Worm (Caenorhabditis elegans) whole organism, midembryonic: ENCODE data around the gene C35B1.5.
A peak's percentile ranks its signal among the peaks of the same experiment; 100 is the strongest.

Source experiments
- T22C8.4 ChIP-seq: fragments of 200-800 bp; sonication (Bioruptor generic); IDR thresholded peaks from 2 replicates; pipeline ENCODE4 v1.3.6; 2022; ENCODE audit warnings: missing genetic modification characterization, missing compliant biosample characterization
- cog-1 ChIP-seq: sonication (generic microtip); optimal IDR thresholded peaks from 2 replicates; lab custom pipeline; 2016; ENCODE audit warnings: missing genetic modification characterization, missing compliant biosample characterization
- flt-1 ChIP-seq: fragments of 200-800 bp; sonication (Bioruptor generic); IDR thresholded peaks from 2 replicates; pipeline ENCODE4 v1.3.6; 2022; ENCODE audit warnings: missing genetic modification characterization, missing compliant biosample characterization
- klf-2 ChIP-seq: fragments of 200-800 bp; sonication (Bioruptor generic); conservative IDR thresholded peaks from 2 replicates; pipeline ENCODE4 v1.3.6; 2022; ENCODE audit warnings: missing genetic modification reagents, missing genetic modification characterization, missing compliant biosample characterization
- med-1 ChIP-seq: sonication (generic microtip); optimal IDR thresholded peaks from 2 replicates; lab custom pipeline; 2017; ENCODE audit warnings: missing genetic modification characterization, mild to moderate bottlenecking, missing compliant biosample characterization, antibody characterized with exemption, missing genetic modification reagents; ENCODE audit not compliant: insufficient read depth
- ref-1 ChIP-seq: fragments of 200-800 bp; sonication (Bioruptor generic); conservative IDR thresholded peaks from 2 replicates; pipeline ENCODE4 v1.3.6; 2022; ENCODE audit warnings: missing genetic modification reagents, missing genetic modification characterization, missing compliant biosample characterization
- tab-1 ChIP-seq: fragments of 200-800 bp; sonication (Bioruptor generic); IDR thresholded peaks from 2 replicates; pipeline ENCODE4 v1.3.6; 2022; ENCODE audit warnings: missing genetic modification characterization, missing compliant biosample characterization
- ztf-23 ChIP-seq: fragments of 200-800 bp; sonication (Bioruptor generic); IDR thresholded peaks from 2 replicates; pipeline ENCODE4 v1.3.6; 2022; ENCODE audit warnings: missing genetic modification reagents, missing genetic modification characterization, missing compliant biosample characterization
- ztf-29 ChIP-seq: fragments of 200-800 bp; sonication (Bioruptor generic); IDR thresholded peaks from 2 replicates; pipeline ENCODE4 v1.3.6; 2022; ENCODE audit warnings: missing genetic modification reagents, missing genetic modification characterization, missing compliant biosample characterization

C35B1.5 gene

DNA sequence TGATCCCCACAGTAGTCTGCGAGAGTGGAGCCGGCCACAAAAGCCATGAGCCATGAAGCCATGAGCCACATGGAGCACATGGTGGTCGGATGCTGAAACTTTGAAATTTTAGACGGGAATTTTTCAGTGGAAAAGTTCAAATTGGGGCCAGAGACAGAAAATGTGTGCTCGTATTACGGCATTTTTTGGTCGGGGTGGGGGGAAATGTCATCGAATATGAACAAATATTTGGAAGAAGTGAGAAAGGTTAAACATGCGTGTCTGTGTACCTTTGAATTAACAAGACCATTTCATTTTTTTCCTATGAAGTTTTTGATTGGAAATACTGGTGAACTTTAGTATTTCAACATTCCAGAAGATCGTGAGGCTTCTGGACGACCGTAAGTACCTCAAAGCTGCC lies 32.5 kb downstream of the C35B1.5 start, which contains the start of gene wrt-5:
TSS of gene wrt-5 (minus strand) at position 101 of the 400 bp plus-strand sequence.
- TF ChIP-seq cog-1 (tag; lab: Kevin White, UChicago): no peak
- no peak for TF ChIP-seq flt-1 (GFP tag; lab: Robert Waterston, UW)
- no peak for TF ChIP-seq T22C8.4 (GFP tag; lab: Robert Waterston, UW)
- TF ChIP-seq ztf-23 (GFP tag; lab: Robert Waterston, UW): no peak
- TF ChIP-seq tab-1 (GFP tag; lab: Robert Waterston, UW): no peak
- TF ChIP-seq klf-2: no peak
- no peak for TF ChIP-seq ztf-29 (GFP tag; lab: Robert Waterston, UW)
- no peak for TF ChIP-seq med-1 (GFP tag; lab: Kevin White, UChicago)
- TF ChIP-seq ref-1 (GFP tag; lab: Robert Waterston, UW): no peak

DNA sequence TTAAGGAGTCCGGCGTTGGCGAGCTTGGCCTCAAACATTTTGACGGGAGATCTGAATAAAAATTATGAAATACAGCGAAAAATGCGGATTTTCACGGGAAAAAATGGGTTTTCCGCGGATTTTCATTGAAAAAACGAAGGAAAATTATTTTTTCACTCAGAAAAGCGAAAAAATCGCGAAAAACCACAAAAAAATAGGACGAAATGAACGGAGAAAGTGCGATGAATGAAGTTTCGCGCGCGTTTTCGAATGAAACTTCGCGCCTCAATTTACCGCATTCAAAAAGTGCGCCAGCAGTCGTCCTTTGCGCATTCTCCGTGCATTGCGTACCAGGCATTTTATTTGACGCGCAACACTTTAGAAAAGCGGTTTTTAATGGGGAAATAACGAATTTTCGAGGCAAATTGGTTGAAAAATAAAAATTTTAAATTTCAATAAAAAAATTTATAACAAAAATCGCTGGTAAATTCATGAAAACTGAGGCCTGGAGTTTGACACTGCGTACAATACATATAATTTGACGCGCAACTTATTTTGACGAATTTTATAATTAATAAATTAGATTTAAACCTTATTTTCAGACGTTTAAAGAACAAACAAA lies 34.5 kb downstream of the C35B1.5 start, which contains the start of gene pcn-1:
TSS of gene pcn-1 (minus strand) at position 51 of the 601 bp plus-strand sequence.
- TF ChIP-seq ztf-23 (GFP tag; lab: Robert Waterston, UW) (0 out of 2 replicates have a peak, but pooled peaks have one; percentile 31), ztf-29 (GFP tag; lab: Robert Waterston, UW) (no peak), cog-1 (tag; lab: Kevin White, UChicago) (peak; percentile 52), flt-1 (GFP tag; lab: Robert Waterston, UW) (peak; percentile 72; the same call in 1 of the 2 replicates)

DNA sequence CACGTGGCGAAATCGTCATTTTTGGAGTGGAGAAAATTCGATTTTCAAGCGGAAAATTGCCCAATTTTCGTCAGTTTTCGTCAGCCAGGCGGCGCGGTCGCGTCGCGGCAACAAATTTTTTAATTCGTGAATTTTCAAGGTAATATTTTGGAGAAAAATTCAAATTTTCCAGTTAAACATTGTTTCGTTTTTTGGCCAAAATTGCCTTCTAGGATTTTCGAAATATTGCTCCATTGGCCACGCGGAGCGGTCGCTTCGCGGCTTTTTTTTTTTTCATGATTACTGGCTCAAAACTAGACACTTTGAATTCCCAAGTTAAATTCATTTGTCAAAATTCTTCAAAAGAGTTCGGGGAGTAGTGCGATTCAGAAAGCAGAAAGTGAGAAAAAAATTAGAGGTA lies 36.4 kb downstream of the C35B1.5 start:
- TF ChIP-seq tab-1 (GFP tag; lab: Robert Waterston, UW): no peak
- no peak for TF ChIP-seq flt-1 (GFP tag; lab: Robert Waterston, UW)
- no peak for TF ChIP-seq med-1 (GFP tag; lab: Kevin White, UChicago)
- no peak for TF ChIP-seq T22C8.4 (GFP tag; lab: Robert Waterston, UW)
- TF ChIP-seq ztf-23 (GFP tag; lab: Robert Waterston, UW): no peak
- TF ChIP-seq ref-1 (GFP tag; lab: Robert Waterston, UW): no peak
- no peak for TF ChIP-seq ztf-29 (GFP tag; lab: Robert Waterston, UW)
- no peak for TF ChIP-seq cog-1 (tag; lab: Kevin White, UChicago)
- no peak for TF ChIP-seq klf-2

DNA sequence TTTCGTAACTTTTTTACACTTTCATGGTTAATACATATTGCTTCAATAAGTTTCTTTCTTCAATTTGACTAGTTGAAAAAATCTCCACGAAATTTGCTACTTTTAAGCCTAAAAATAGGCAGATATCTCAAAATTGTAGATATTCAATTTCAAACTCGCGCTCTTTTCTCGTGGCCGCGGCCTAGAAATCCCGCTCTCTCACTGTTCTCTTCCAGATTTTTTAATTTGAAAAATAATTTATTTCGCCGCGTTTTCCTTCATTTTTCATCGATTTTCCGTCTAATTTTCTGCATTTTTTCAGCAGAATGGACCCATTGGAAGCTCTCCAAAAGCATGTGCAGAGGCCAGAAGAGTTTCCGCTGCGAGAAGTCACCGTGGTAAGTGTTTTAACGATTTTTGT lies 41.7 kb downstream of the C35B1.5 start, which contains the start of gene cdc-73:
TSS of gene cdc-73 (plus strand) at position 302 of the 400 bp plus-strand sequence.
- TF ChIP-seq ztf-23 (GFP tag; lab: Robert Waterston, UW): peak; percentile 60; the same call in 1 of the 2 replicates
- no peak for TF ChIP-seq ztf-29 (GFP tag; lab: Robert Waterston, UW)

DNA sequence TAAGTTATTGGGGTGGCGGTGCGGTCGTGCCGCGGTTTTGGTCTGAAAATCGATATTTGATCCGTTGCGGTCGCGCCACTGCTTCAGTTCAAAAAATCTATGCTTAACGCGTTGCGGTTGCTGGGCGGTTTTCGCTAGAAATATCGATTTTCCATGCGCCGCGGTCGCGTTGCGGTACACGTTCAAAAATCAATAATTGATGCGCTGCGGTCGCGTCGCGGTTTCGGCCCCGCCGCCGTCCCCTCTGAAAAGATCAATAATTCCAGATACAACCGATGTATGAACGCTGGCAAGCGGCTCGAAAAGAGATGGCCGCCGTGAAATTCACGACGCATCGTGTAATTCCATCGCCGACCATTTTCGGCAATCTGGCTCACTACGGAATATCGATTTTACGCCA lies 43.0 kb downstream of the C35B1.5 start:
- TF ChIP-seq T22C8.4 (GFP tag; lab: Robert Waterston, UW) (no peak), cog-1 (tag; lab: Kevin White, UChicago) (no peak), ref-1 (GFP tag; lab: Robert Waterston, UW) (no peak), flt-1 (GFP tag; lab: Robert Waterston, UW) (no peak), klf-2 (no peak), med-1 (GFP tag; lab: Kevin White, UChicago) (no peak), tab-1 (GFP tag; lab: Robert Waterston, UW) (no peak), ztf-23 (GFP tag; lab: Robert Waterston, UW) (no peak), ztf-29 (GFP tag; lab: Robert Waterston, UW) (no peak)

DNA sequence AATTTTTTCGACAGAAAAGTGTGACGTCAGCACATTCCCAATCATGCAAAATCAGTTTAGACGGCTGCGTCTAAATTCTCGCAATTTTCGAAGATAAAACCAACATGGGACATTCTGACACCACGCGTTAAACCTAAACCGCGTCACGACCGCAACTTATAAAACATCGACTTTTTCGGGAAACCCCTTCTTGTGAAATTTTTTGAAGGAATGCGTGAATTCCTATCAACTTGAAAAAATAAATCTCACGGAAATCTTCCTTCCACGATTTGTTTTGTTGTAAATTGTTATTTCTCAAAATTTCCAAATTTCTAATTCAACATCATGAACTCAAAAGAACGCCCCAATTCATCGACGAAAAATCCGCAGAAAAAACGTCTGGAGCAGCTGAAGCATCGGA lies 44.0 kb downstream of the C35B1.5 start, which contains the start of gene F35F11.2:
TSS of gene F35F11.2 (plus strand) at position 301 of the 400 bp plus-strand sequence.
- no peak for TF ChIP-seq cog-1 (tag; lab: Kevin White, UChicago)
- no peak for TF ChIP-seq tab-1 (GFP tag; lab: Robert Waterston, UW)

DNA sequence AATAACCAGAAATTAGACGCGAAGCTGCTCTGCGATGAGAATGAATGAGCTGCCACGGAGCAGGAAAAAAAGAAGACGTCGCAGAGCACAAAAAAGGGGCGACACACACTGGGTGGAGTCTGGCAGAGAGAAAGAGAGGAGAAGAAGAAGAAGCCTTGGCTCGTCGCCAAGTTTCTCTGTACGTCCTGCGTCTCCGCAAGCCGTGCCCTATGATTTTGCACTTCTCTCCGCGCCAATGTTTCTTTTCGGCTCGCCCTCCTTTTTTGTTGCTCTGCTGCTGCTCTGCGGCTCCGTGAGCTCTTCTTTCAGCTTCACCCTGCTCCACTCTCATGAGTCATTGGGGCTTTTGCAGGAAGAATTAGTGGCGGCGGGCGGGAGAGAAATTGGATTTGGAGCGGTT lies 49.1 kb downstream of the C35B1.5 start, which contains the start of gene hlh-30:
TSS of gene hlh-30 (minus strand) at position 69 of the 400 bp plus-strand sequence.
- no peak for TF ChIP-seq klf-2
- TF ChIP-seq med-1 (GFP tag; lab: Kevin White, UChicago): no peak
- no peak for TF ChIP-seq ref-1 (GFP tag; lab: Robert Waterston, UW)
- TF ChIP-seq tab-1 (GFP tag; lab: Robert Waterston, UW): no peak
- 0 out of 2 replicates have a peak, but pooled peaks have one; percentile 16 for TF ChIP-seq flt-1 (GFP tag; lab: Robert Waterston, UW)
- no peak for TF ChIP-seq ztf-29 (GFP tag; lab: Robert Waterston, UW)
